Worm (Caenorhabditis elegans): ENCODE measurements around the gene F10C2.5.

F10C2.5 gene

DNA sequence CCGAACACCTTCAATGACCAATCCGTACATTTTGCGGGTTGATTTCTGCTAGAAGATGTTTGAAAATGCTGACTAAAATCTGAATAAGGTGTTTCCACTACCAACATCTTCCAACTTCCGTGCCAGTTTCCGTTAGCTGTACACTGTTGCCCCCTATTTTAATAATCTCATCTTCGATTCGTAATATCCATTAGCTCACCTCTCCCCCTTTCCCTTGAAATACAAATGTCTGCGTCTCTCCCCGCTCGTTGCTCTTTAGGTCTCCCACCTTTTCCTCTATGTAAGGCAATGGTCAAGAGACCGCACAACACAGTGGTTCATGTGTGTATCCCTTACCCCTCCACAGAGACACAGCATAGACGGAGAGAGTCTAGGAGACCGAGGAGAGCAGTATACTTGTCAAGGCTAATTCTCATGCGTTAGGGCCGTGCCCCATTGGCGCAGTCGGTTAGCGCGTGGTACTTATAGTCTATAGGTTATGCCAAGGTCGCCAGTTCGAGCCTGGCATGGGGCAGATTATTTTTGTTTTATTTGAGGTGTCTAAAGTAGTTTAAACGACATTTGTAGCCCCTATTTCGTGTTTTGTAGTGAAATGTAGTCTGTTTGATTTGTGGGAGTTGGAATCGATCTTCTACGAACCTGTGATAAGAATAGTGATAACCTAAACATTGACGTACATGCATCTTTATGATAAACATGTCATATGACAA is 43.3 kb upstream of the F10C2.5 start, which contains the start of gene gcy-33 (continued):
- TF ChIP-seq ztf-11 (tag; optimal IDR thresholded peaks at IDR 0.05) (no peak), mxl-2 (GFP tag; conservative IDR thresholded peaks at IDR 0.05) (peak; percentile 64; the same call in 1 of the 2 replicates), duxl-1 (tag; optimal IDR thresholded peaks at IDR 0.05; ENCODE audit: poor library complexity) (peak; percentile 93), dmd-6 (GFP tag; IDR thresholded peaks at IDR 0.05) (peak; percentile 89), hmg-1.1 (GFP tag; IDR thresholded peaks at IDR 0.05) (peak; percentile 98), nhr-10 (tag; optimal IDR thresholded peaks at IDR 0.05) (peak; percentile 78), spr-3 (GFP tag; optimal IDR thresholded peaks at IDR 0.05) (peak; percentile 80), F26F4.8 (GFP tag; conservative IDR thresholded peaks at IDR 0.05) (peak; percentile 83), nhr-28 (tag; optimal IDR thresholded peaks at IDR 0.05) (peak; percentile 99), rbr-2 (tag; optimal IDR thresholded peaks at IDR 0.05) (peak; percentile 86), nhr-77 (tag; optimal IDR thresholded peaks at IDR 0.05) (peak; percentile 40), skn-1 (tag; optimal IDR thresholded peaks at IDR 0.05) (no peak), nhr-25 (tag; optimal IDR thresholded peaks at IDR 0.05; ENCODE audit: borderline replicate concordance, insufficient read depth) (peak; percentile 82), pha-4 (GFP tag; IDR thresholded peaks at IDR 0.05) (peak; percentile 91), pha-4 (tag; optimal IDR thresholded peaks at IDR 0.05) (no peak), T20F7.1 (GFP tag; optimal IDR thresholded peaks at IDR 0.05) (peak; percentile 77), Y48G9A.11 (GFP tag; IDR thresholded peaks at IDR 0.05) (peak; percentile 82), pqm-1 (tag; optimal IDR thresholded peaks at IDR 0.05) (no peak), zip-11 (GFP tag; IDR thresholded peaks at IDR 0.05) (0 out of 2 replicates have a peak, but pooled peaks have one; percentile 34), hlh-30 (tag; optimal IDR thresholded peaks at IDR 0.05; ENCODE audit: insufficient read depth) (peak; percentile 89), set-16 (GFP tag; IDR thresholded peaks at IDR 0.05) (no peak; the same call in 1 of the 2 replicates), ceh-44 (GFP tag; IDR thresholded peaks at IDR 0.05) (peak; percentile 86), mep-1 (tag; optimal IDR thresholded peaks at IDR 0.05) (peak; percentile 87), unc-39 (tag; optimal IDR thresholded peaks at IDR 0.05) (no peak), lin-1 (GFP tag; IDR thresholded peaks at IDR 0.05) (peak; percentile 96), unc-62 (GFP tag; optimal IDR thresholded peaks at IDR 0.05 in 1 of 2) (peak in 1 of 2 experiments; percentile 51), unc-62 (tag; optimal IDR thresholded peaks at IDR 0.05) (no peak), dmd-8 (GFP tag; IDR thresholded peaks at IDR 0.05) (peak; percentile 73; the same call in 1 of the 2 replicates), lir-3 (tag; optimal IDR thresholded peaks at IDR 0.05) (peak; percentile 75), Y105C5A.15 (GFP tag; IDR thresholded peaks at IDR 0.05) (peak; percentile 89), ztf-7 (tag; optimal IDR thresholded peaks at IDR 0.05) (peak; percentile 84), hif-1 (tag; optimal IDR thresholded peaks at IDR 0.05) (peak; percentile 11 to 64), tag-97 (GFP tag; IDR thresholded peaks at IDR 0.05) (no peak), F37D6.2 (tag; optimal IDR thresholded peaks at IDR 0.05) (peak; percentile 32), nhr-6 (tag; optimal IDR thresholded peaks at IDR 0.05) (peak; percentile 97), daf-19 (GFP tag; conservative IDR thresholded peaks at IDR 0.05) (peak; percentile 84), fkh-10 (GFP tag; optimal IDR thresholded peaks at IDR 0.05) (no peak), nhr-42 (GFP tag; IDR thresholded peaks at IDR 0.05) (peak; percentile 77), R02D3.7 (tag; optimal IDR thresholded peaks at IDR 0.05) (no peak), zip-2 (tag; optimal IDR thresholded peaks at IDR 0.05) (peak; percentile 75), lsy-2 (tag; optimal IDR thresholded peaks at IDR 0.05) (peak in 1 of 2 experiments; percentile 74), T26A8.4 (GFP tag; IDR thresholded peaks at IDR 0.05) (peak; percentile 92), ZK337.2 (GFP tag; IDR thresholded peaks at IDR 0.05) (no peak), vab-7 (GFP tag; IDR thresholded peaks at IDR 0.05) (peak; percentile 93), php-3 (GFP tag; IDR thresholded peaks at IDR 0.05) (peak; percentile 93), mdt-29 (GFP tag; IDR thresholded peaks at IDR 0.05) (peak; percentile 89), nhr-41 (GFP tag; IDR thresholded peaks at IDR 0.05) (peak; percentile 83; the same call in 1 of the 2 replicates), sdz-12 (GFP tag; optimal IDR thresholded peaks at IDR 0.05) (peak; percentile 94), lin-29 (GFP tag; IDR thresholded peaks at IDR 0.05) (peak; percentile 20; the same call in 1 of the 2 replicates), cey-2 (tag; optimal IDR thresholded peaks at IDR 0.05; ENCODE audit: borderline replicate concordance, insufficient read depth) (no peak)
